Fruit fly (Drosophila melanogaster) S2 (cell line): ENCODE results near the gene CG34277.

Source experiments
- CG8478 ChIP-seq: fragments of >200 bp; optimal IDR thresholded peaks from 2 replicates; lab custom pipeline; 2018
- CTCF ChIP-seq, 2 experiments: fragments of >200 bp; optimal IDR thresholded peaks; 2 replicates each; lab custom pipeline; 2018

dm6 chr3R:5395210-5395609 is 25.9 kb downstream of the CG34277 start:
- TF ChIP-seq CTCF (optimal IDR thresholded peaks at IDR 0.05; lab: Kevin White, UChicago) (no peak), CG8478 (lab: Kevin White, UChicago) (no peak)
